Fruit fly (Drosophila melanogaster) whole organism, embryonic: ENCODE results near the gene Ctr1A.

ENCODE experiments used
- CG11093 ChIP-seq: fragments of 200-800 bp; sonication (Bioruptor generic); IDR thresholded peaks from 3 replicates; pipeline ENCODE4 v1.3.6; 2022; ENCODE audit warnings: missing biosample characterization, missing genetic modification characterization
- CG11398 ChIP-seq: fragments of 200-800 bp; sonication (Bioruptor generic); optimal IDR thresholded peaks from 2 replicates; lab custom pipeline; 2016; ENCODE audit warnings: missing biosample characterization, missing genetic modification characterization
- CG1233 ChIP-seq: fragments of 200-800 bp; sonication (Bioruptor generic); optimal IDR thresholded peaks from 4 replicates; lab custom pipeline; 2018; ENCODE audit warnings: missing biosample characterization, mild to moderate bottlenecking, missing genetic modification characterization
- CG12391 ChIP-seq: fragments of 200-800 bp; sonication (Bioruptor generic); optimal IDR thresholded peaks from 3 replicates; lab custom pipeline; 2018; ENCODE audit warnings: missing biosample characterization, mild to moderate bottlenecking, missing genetic modification characterization, moderate library complexity
- CG14860 ChIP-seq: fragments of 200-800 bp; sonication (Bioruptor generic); IDR thresholded peaks from 3 replicates; pipeline ENCODE4 v1.3.6; 2022; ENCODE audit warnings: missing biosample characterization, missing genetic modification characterization; ENCODE audit not compliant: partially characterized antibody
- CG15073 ChIP-seq: fragments of 200-800 bp; sonication (Bioruptor generic); optimal IDR thresholded peaks from 2 replicates; lab custom pipeline; 2016; ENCODE audit warnings: missing biosample characterization, missing genetic modification characterization
- CG18262 ChIP-seq: fragments of 200-800 bp; optimal IDR thresholded peaks from 3 replicates; lab custom pipeline; 2019; ENCODE audit warnings: missing biosample characterization, mild to moderate bottlenecking, missing genetic modification characterization, moderate library complexity
- CG1832 ChIP-seq: fragments of 200-800 bp; sonication (Bioruptor generic); optimal IDR thresholded peaks from 2 replicates; lab custom pipeline; 2017; ENCODE audit warnings: missing biosample characterization, mild to moderate bottlenecking, missing genetic modification characterization, inconsistent platforms
- CG18599 ChIP-seq: fragments of 200-800 bp; sonication (Bioruptor generic); optimal IDR thresholded peaks from 3 replicates; lab custom pipeline; 2017; ENCODE audit warnings: missing biosample characterization, missing genetic modification characterization, mild to moderate bottlenecking, moderate library complexity, missing genetic modification reagents
- CG2202 ChIP-seq: fragments of 200-800 bp; sonication (Bioruptor generic); optimal IDR thresholded peaks from 2 replicates; lab custom pipeline; 2018; ENCODE audit warnings: missing biosample characterization, mild to moderate bottlenecking, missing genetic modification characterization
- CG2712 ChIP-seq: fragments of 200-800 bp; optimal IDR thresholded peaks from 3 replicates; lab custom pipeline; 2019; ENCODE audit warnings: missing biosample characterization, mild to moderate bottlenecking, missing genetic modification characterization, moderate library complexity
- CG30403 ChIP-seq: fragments of 200-800 bp; sonication (Bioruptor generic); optimal IDR thresholded peaks from 3 replicates; lab custom pipeline; 2016; ENCODE audit warnings: missing biosample characterization, missing genetic modification characterization
- CG4424 ChIP-seq: fragments of 200-800 bp; sonication (Bioruptor generic); optimal IDR thresholded peaks from 3 replicates; lab custom pipeline; 2016; ENCODE audit warnings: missing biosample characterization, missing genetic modification characterization
- CG4707 ChIP-seq: fragments of 200-800 bp; sonication (Bioruptor generic); optimal IDR thresholded peaks from 2 replicates; lab custom pipeline; 2018; ENCODE audit warnings: missing biosample characterization, mild to moderate bottlenecking, missing genetic modification characterization, moderate library complexity
- CG4820 ChIP-seq: fragments of 200-800 bp; sonication (Bioruptor generic); optimal IDR thresholded peaks from 3 replicates; lab custom pipeline; 2016; ENCODE audit warnings: missing biosample characterization, missing genetic modification characterization
- CG6175 ChIP-seq: fragments of 200-800 bp; sonication (Bioruptor generic); IDR thresholded peaks from 3 replicates; pipeline ENCODE4 v1.3.6; 2022; ENCODE audit warnings: missing biosample characterization, missing genetic modification characterization
- CG6683 ChIP-seq: fragments of 200-800 bp; sonication (Bioruptor generic); optimal IDR thresholded peaks from 2 replicates; lab custom pipeline; 2017; ENCODE audit warnings: missing biosample characterization, mild to moderate bottlenecking, missing genetic modification characterization, missing genetic modification reagents
- CG7357 ChIP-seq: fragments of 200-800 bp; sonication (Bioruptor generic); IDR thresholded peaks from 3 replicates; pipeline ENCODE4 v1.3.6; 2022; ENCODE audit warnings: missing biosample characterization, missing genetic modification characterization
- CG7372 ChIP-seq: fragments of 200-800 bp; sonication (Bioruptor generic); IDR thresholded peaks from 2 replicates; pipeline ENCODE4 v1.3.6; 2022; ENCODE audit warnings: missing biosample characterization, missing genetic modification characterization
- CG7556 ChIP-seq: fragments of 200-800 bp; sonication (Bioruptor generic); optimal IDR thresholded peaks from 2 replicates; lab custom pipeline; 2017; ENCODE audit warnings: missing biosample characterization, mild to moderate bottlenecking, missing genetic modification characterization
- D ChIP-seq, 2 experiments: fragments of 200-800 bp in 1 of 2; fragments of >200 bp in 1 of 2; sonication (Bioruptor generic) in 1 of 2; optimal IDR thresholded peaks; 2 replicates in 1 of 2; 3 replicates in 1 of 2; lab custom pipeline; 2017; ENCODE audit warnings: mild to moderate bottlenecking in 1 of 2, missing biosample characterization in 1 of 2, missing genetic modification characterization in 1 of 2, missing genetic modification reagents in 1 of 2
- Deaf1 ChIP-seq: fragments of 200-800 bp; optimal IDR thresholded peaks from 3 replicates; lab custom pipeline; 2019; ENCODE audit warnings: missing biosample characterization, mild to moderate bottlenecking, missing genetic modification characterization, moderate library complexity
- Hr51 ChIP-seq, 2 experiments: fragments of 200-800 bp; sonication (Bioruptor generic); optimal IDR thresholded peaks; 2 replicates in 1 of 2; 3 replicates in 1 of 2; lab custom pipeline; 2016 to 2018; ENCODE audit warnings: missing biosample characterization in 2 of 2, missing genetic modification characterization in 2 of 2, mild to moderate bottlenecking in 1 of 2, moderate library complexity in 1 of 2
- NK7.1 ChIP-seq: fragments of 200-800 bp; sonication (Bioruptor generic); optimal IDR thresholded peaks from 3 replicates; lab custom pipeline; 2016; ENCODE audit warnings: missing biosample characterization, missing genetic modification characterization
- Oli ChIP-seq: fragments of 200-800 bp; sonication (Bioruptor generic); optimal IDR thresholded peaks from 2 replicates; lab custom pipeline; 2018; ENCODE audit warnings: missing biosample characterization, mild to moderate bottlenecking, missing genetic modification characterization, moderate library complexity
- PHDP ChIP-seq: fragments of 200-800 bp; sonication (Bioruptor generic); optimal IDR thresholded peaks from 3 replicates; lab custom pipeline; 2018; ENCODE audit warnings: missing biosample characterization, mild to moderate bottlenecking, missing genetic modification characterization, moderate library complexity
- Sox100B ChIP-seq: fragments of 200-800 bp; sonication (Bioruptor generic); optimal IDR thresholded peaks from 3 replicates; lab custom pipeline; 2018; ENCODE audit warnings: missing biosample characterization, mild to moderate bottlenecking, missing genetic modification characterization
- bsh ChIP-seq, 2 experiments: fragments of 200-800 bp; sonication (Bioruptor generic); optimal IDR thresholded peaks; 2 replicates each; lab custom pipeline; 2017 to 2018; ENCODE audit warnings: mild to moderate bottlenecking in 2 of 2, missing biosample characterization in 2 of 2, missing genetic modification characterization in 2 of 2, moderate library complexity in 1 of 2
- chif ChIP-seq, 2 experiments: fragments of 200-800 bp; sonication (Bioruptor generic); optimal IDR thresholded peaks; 3 replicates each; lab custom pipeline; 2016; ENCODE audit warnings: missing biosample characterization in 2 of 2, missing genetic modification characterization in 2 of 2
- chn ChIP-seq: fragments of 200-800 bp; sonication (Bioruptor generic); optimal IDR thresholded peaks from 2 replicates; lab custom pipeline; 2016; ENCODE audit warnings: missing biosample characterization, missing genetic modification characterization
- ci ChIP-seq: fragments of 200-800 bp; sonication (Bioruptor generic); IDR thresholded peaks from 3 replicates; pipeline ENCODE4 v1.3.6; 2022; ENCODE audit warnings: missing biosample characterization, missing genetic modification characterization
- corto ChIP-seq: fragments of 200-800 bp; sonication (Bioruptor generic); optimal IDR thresholded peaks from 2 replicates; lab custom pipeline; 2016; ENCODE audit warnings: missing biosample characterization, mild to moderate bottlenecking, missing genetic modification characterization, moderate library complexity
- crp ChIP-seq, 2 experiments: fragments of 200-800 bp; sonication (Bioruptor generic); optimal IDR thresholded peaks; 2 replicates in 1 of 2; 3 replicates in 1 of 2; lab custom pipeline; 2017; ENCODE audit warnings: missing biosample characterization in 2 of 2, missing genetic modification characterization in 2 of 2, mild to moderate bottlenecking in 1 of 2, moderate library complexity in 1 of 2
- dmrt11E ChIP-seq: fragments of 200-800 bp; sonication (Bioruptor generic); optimal IDR thresholded peaks from 3 replicates; lab custom pipeline; 2018; ENCODE audit warnings: missing biosample characterization, mild to moderate bottlenecking, missing genetic modification characterization, moderate library complexity
- dmrt99B ChIP-seq: fragments of 200-800 bp; sonication (Bioruptor generic); optimal IDR thresholded peaks from 2 replicates; lab custom pipeline; 2018; ENCODE audit warnings: missing biosample characterization, mild to moderate bottlenecking, missing genetic modification characterization, moderate library complexity
- dysf ChIP-seq: fragments of 200-800 bp; sonication (Bioruptor generic); IDR thresholded peaks from 3 replicates; pipeline ENCODE4 v1.3.6; 2022; ENCODE audit warnings: missing biosample characterization, missing genetic modification characterization
- grn ChIP-seq: fragments of 200-800 bp; sonication (Bioruptor generic); optimal IDR thresholded peaks from 3 replicates; lab custom pipeline; 2017; ENCODE audit warnings: missing biosample characterization, missing genetic modification characterization
- gsb ChIP-seq: fragments of 200-800 bp; sonication (Bioruptor generic); IDR thresholded peaks from 2 replicates; pipeline ENCODE4 v1.3.6; 2022; ENCODE audit warnings: missing biosample characterization, missing genetic modification characterization
- gt ChIP-seq: fragments of 200-800 bp; sonication (Bioruptor generic); IDR thresholded peaks from 2 replicates; pipeline ENCODE4 v1.3.6; 2022; ENCODE audit warnings: missing biosample characterization, missing genetic modification characterization
- jing ChIP-seq: fragments of 200-800 bp; sonication (Bioruptor generic); optimal IDR thresholded peaks from 2 replicates; lab custom pipeline; 2018; ENCODE audit warnings: missing biosample characterization, mild to moderate bottlenecking, missing genetic modification characterization
- lola ChIP-seq, 3 experiments: fragments of >200 bp in 2 of 3; fragments of 200-800 bp in 1 of 3; sonication (Bioruptor generic) in 1 of 3; optimal IDR thresholded peaks; 2 replicates each; lab custom pipeline; 2017 to 2019; ENCODE audit warnings: missing biosample characterization in 3 of 3, missing genetic modification characterization in 3 of 3, mild to moderate bottlenecking in 1 of 3, moderate library complexity in 1 of 3
- nerfin-1 ChIP-seq: fragments of 200-800 bp; sonication (Bioruptor generic); optimal IDR thresholded peaks from 3 replicates; lab custom pipeline; 2019; ENCODE audit warnings: missing biosample characterization, mild to moderate bottlenecking, missing genetic modification characterization, moderate library complexity
- pb ChIP-seq: fragments of 200-800 bp; sonication (Bioruptor generic); optimal IDR thresholded peaks from 3 replicates; lab custom pipeline; 2016; ENCODE audit warnings: missing biosample characterization, missing genetic modification characterization
- sens ChIP-seq: fragments of 200-800 bp; sonication (Bioruptor generic); peaks from one replicate; lab custom pipeline; 2016; ENCODE audit warnings: missing biosample characterization, missing genetic modification characterization
- sob ChIP-seq: fragments of 200-800 bp; sonication (Bioruptor generic); IDR thresholded peaks from 2 replicates; pipeline ENCODE4 v1.3.6; 2022; ENCODE audit warnings: missing biosample characterization, missing genetic modification characterization
- trem ChIP-seq: fragments of 200-800 bp; optimal IDR thresholded peaks from 3 replicates; lab custom pipeline; 2019; ENCODE audit warnings: missing biosample characterization, mild to moderate bottlenecking, missing genetic modification characterization, moderate library complexity
- unpg ChIP-seq: fragments of 200-800 bp; sonication (Bioruptor generic); optimal IDR thresholded peaks from 3 replicates; lab custom pipeline; 2018; ENCODE audit warnings: missing biosample characterization, mild to moderate bottlenecking, missing genetic modification characterization, moderate library complexity
- zfh1 ChIP-seq: fragments of 200-800 bp; sonication (Bioruptor generic); IDR thresholded peaks from 3 replicates; pipeline ENCODE4 v1.3.6; 2022; ENCODE audit warnings: missing biosample characterization, missing genetic modification characterization

Ctr1A gene

dm6 chrX:6642593-6643257 is 18.7 kb upstream of the Ctr1A start (continued):
- TF ChIP-seq CG1832 (GFP tag; lab: Kevin White, UChicago) (peak; percentile 66), trem (tag; lab: Kevin White, UChicago) (peak; percentile 42), D (optimal IDR thresholded peaks at IDR 0.05; lab: Kevin White, UChicago) (no peak), D (GFP tag; optimal IDR thresholded peaks at IDR 0.05; lab: Kevin White, UChicago) (peak; percentile 22), corto (GFP tag; lab: Kevin White, UChicago) (no peak), lola (GFP tag; optimal IDR thresholded peaks at IDR 0.05; lab: Kevin White, UChicago) (peak in 1 of 3 experiments; percentile 42), CG14860 (GFP tag; lab: Robert Waterston, UW) (no peak), CG7357 (GFP tag; lab: Robert Waterston, UW) (no peak), gt (no peak), grn (peak; percentile 40), CG12391 (peak; percentile 30), NK7.1 (no peak), CG6683 (GFP tag; lab: Kevin White, UChicago) (no peak), CG4820 (GFP tag; lab: Kevin White, UChicago) (peak; percentile 10), bsh (GFP tag; optimal IDR thresholded peaks at IDR 0.05; lab: Kevin White, UChicago) (peak in 1 of 2 experiments; percentile 63), CG4424 (GFP tag; lab: Kevin White, UChicago) (peak; percentile 31), dmrt11E (peak; percentile 40), CG18599 (GFP tag; lab: Kevin White, UChicago) (peak; percentile 17), jing (no peak), CG15073 (GFP tag; lab: Kevin White, UChicago) (peak; percentile 7), Oli (tag; lab: Kevin White, UChicago) (peak; percentile 54), CG2712 (peak; percentile 61), dysf (GFP tag; lab: Robert Waterston, UW) (0 out of 3 replicates have a peak, but pooled peaks have one; percentile 10), chn (GFP tag; lab: Kevin White, UChicago) (peak; percentile 0), dmrt99B (tag; lab: Kevin White, UChicago) (peak; percentile 38), nerfin-1 (peak; percentile 3), crp (GFP tag; optimal IDR thresholded peaks at IDR 0.05; lab: Kevin White, UChicago) (no peak), CG11093 (GFP tag; lab: Robert Waterston, UW) (0 out of 3 replicates have a peak, but pooled peaks have one; percentile 32), CG1233 (GFP tag; lab: Kevin White, UChicago) (peak; percentile 35), CG18262 (tag; lab: Kevin White, UChicago) (peak; percentile 59), PHDP (peak; percentile 2), gsb (GFP tag; lab: Robert Waterston, UW) (no peak), CG6175 (GFP tag; lab: Robert Waterston, UW) (no peak), CG11398 (no peak), sob (GFP tag; lab: Robert Waterston, UW) (peak; percentile 18; the same call in 1 of the 2 replicates), chif (GFP tag; optimal IDR thresholded peaks at IDR 0.05; lab: Kevin White, UChicago) (peak; percentile 21 to 25), Deaf1 (no peak), CG7372 (GFP tag; lab: Robert Waterston, UW) (no peak), CG7556 (GFP tag; lab: Kevin White, UChicago) (peak; percentile 8), CG30403 (peak; percentile 7), sens (GFP tag; lab: Kevin White, UChicago) (peak; percentile 85), unpg (peak; percentile 53), CG4707 (peak; percentile 21), Sox100B (peak; percentile 20), zfh1 (GFP tag; lab: Robert Waterston, UW) (0 out of 3 replicates have a peak, but pooled peaks have one; percentile 36), ci (GFP tag; lab: Robert Waterston, UW) (peak; percentile 71; the same call in 2 of the 3 replicates), CG2202 (tag; lab: Kevin White, UChicago) (no peak), Hr51 (GFP tag; optimal IDR thresholded peaks at IDR 0.05; lab: Kevin White, UChicago) (peak in 1 of 2 experiments; percentile 31), pb (no peak)
